Worm (Caenorhabditis elegans) whole organism, L1 larva: ENCODE data around the gene F36D3.5.

ENCODE experiments used
- C16A3.4 ChIP-seq: fragments of 150-350 bp; optimal IDR thresholded peaks from 2 replicates; lab custom pipeline; 2014; ENCODE audit warnings: missing biosample characterization, missing genetic modification characterization
- C34B4.2 ChIP-seq: sonication (generic microtip); optimal IDR thresholded peaks from 2 replicates; lab custom pipeline; 2017; ENCODE audit warnings: mild to moderate bottlenecking, missing genetic modification characterization, missing compliant biosample characterization
- F16B12.6 ChIP-seq: fragments of 150-350 bp; optimal IDR thresholded peaks from 2 replicates; lab custom pipeline; 2014; ENCODE audit warnings: missing biosample characterization, missing genetic modification characterization
- aha-1 ChIP-seq: fragments of 150-350 bp; optimal IDR thresholded peaks from 2 replicates; lab custom pipeline; 2014; ENCODE audit warnings: missing biosample characterization, missing genetic modification characterization
- alr-1 ChIP-seq: fragments of 200-800 bp; sonication (Bioruptor generic); optimal IDR thresholded peaks from 2 replicates; lab custom pipeline; 2018; ENCODE audit warnings: borderline replicate concordance, mild to moderate bottlenecking, missing genetic modification characterization, missing compliant biosample characterization
- aly-2 ChIP-seq: fragments of 150-350 bp; optimal IDR thresholded peaks from 2 replicates; lab custom pipeline; 2014; ENCODE audit warnings: missing biosample characterization, missing genetic modification characterization
- ceh-63 ChIP-seq: fragments of 200-800 bp; sonication (Bioruptor generic); optimal IDR thresholded peaks from 2 replicates; lab custom pipeline; 2018; ENCODE audit warnings: mild to moderate bottlenecking, missing genetic modification characterization, missing compliant biosample characterization
- ceh-82 ChIP-seq, 3 experiments: fragments of 150-350 bp in 1 of 3; sonication (generic microtip) in 2 of 3; optimal IDR thresholded peaks; 2 replicates each; lab custom pipeline; 2014 to 2017; ENCODE audit warnings: missing biosample characterization in 3 of 3, missing genetic modification characterization in 3 of 3
- ceh-88 ChIP-seq: fragments of 200-800 bp; sonication (Bioruptor generic); IDR thresholded peaks from 2 replicates; pipeline ENCODE4 v1.3.6; 2022; ENCODE audit warnings: missing genetic modification characterization, missing compliant biosample characterization
- dpl-1 ChIP-seq, 3 experiments: fragments of 150-350 bp in 2 of 3; sonication (generic microtip) in 1 of 3; optimal IDR thresholded peaks; 2 replicates each; lab custom pipeline; 2014 to 2017; ENCODE audit warnings: missing biosample characterization in 3 of 3, missing genetic modification characterization in 3 of 3, missing genetic modification reagents in 3 of 3
- efl-1 ChIP-seq, 4 experiments: fragments of 150-350 bp; optimal IDR thresholded peaks in 3 of 4; peaks in 1 of 4; 1 replicate in 1 of 4; 2 replicates in 3 of 4; lab custom pipeline; 2014; ENCODE audit warnings: missing biosample characterization in 2 of 4, missing genetic modification characterization in 2 of 4, missing genetic modification reagents in 2 of 4
- efl-3 ChIP-seq: fragments of 200-800 bp; sonication (Bioruptor generic); optimal IDR thresholded peaks from 2 replicates; lab custom pipeline; 2018; ENCODE audit warnings: mild to moderate bottlenecking, missing genetic modification characterization, missing compliant biosample characterization
- egl-13 ChIP-seq: sonication (generic microtip); optimal IDR thresholded peaks from 2 replicates; lab custom pipeline; 2016; ENCODE audit warnings: missing genotype, missing genetic modification reagents, missing genetic modification characterization, missing compliant biosample characterization
- egl-27 ChIP-seq, 2 experiments: fragments of 150-350 bp in 1 of 2; sonication (generic microtip); optimal IDR thresholded peaks; 3 replicates each; lab custom pipeline; 2017 to 2018; ENCODE audit warnings: missing biosample characterization in 2 of 2, missing genetic modification characterization in 2 of 2, missing genetic modification reagents in 2 of 2
- elt-2 ChIP-seq: sonication (generic microtip); optimal IDR thresholded peaks from 2 replicates; lab custom pipeline; 2016; ENCODE audit warnings: missing genetic modification characterization, mild to moderate bottlenecking, inconsistent platforms, missing compliant biosample characterization, missing genetic modification reagents
- elt-3 ChIP-seq, 6 experiments: fragments of 150-350 bp in 1 of 6; sonication (generic microtip); optimal IDR thresholded peaks; 2 replicates each; lab custom pipeline; 2017 to 2018; ENCODE audit warnings: missing biosample characterization in 6 of 6, missing genetic modification characterization in 6 of 6, inconsistent platforms in 1 of 6
- fkh-10 ChIP-seq: sonication (generic microtip); optimal IDR thresholded peaks from 2 replicates; lab custom pipeline; 2017; ENCODE audit warnings: missing biosample characterization, missing genetic modification reagents, missing genetic modification characterization
- fkh-8 ChIP-seq: sonication (generic microtip); optimal IDR thresholded peaks from 2 replicates; lab custom pipeline; 2016; ENCODE audit warnings: mild to moderate bottlenecking, missing genetic modification characterization, missing compliant biosample characterization
- grh-1 ChIP-seq: fragments of 200-800 bp; sonication (Bioruptor generic); IDR thresholded peaks from 2 replicates; pipeline ENCODE4 v1.3.6; 2022; ENCODE audit warnings: missing genetic modification reagents, missing genetic modification characterization, missing compliant biosample characterization
- hlh-4 ChIP-seq: sonication (generic microtip); optimal IDR thresholded peaks from 2 replicates; lab custom pipeline; 2016; ENCODE audit warnings: mild to moderate bottlenecking, missing genetic modification characterization, missing compliant biosample characterization
- hpl-2 ChIP-seq: fragments of 150-350 bp; optimal IDR thresholded peaks from 2 replicates; lab custom pipeline; 2014; ENCODE audit warnings: missing biosample characterization, missing genetic modification reagents, missing genetic modification characterization
- lin-13 ChIP-seq: fragments of 150-350 bp; optimal IDR thresholded peaks from 2 replicates; lab custom pipeline; 2014; ENCODE audit warnings: missing biosample characterization, missing genetic modification reagents, missing genetic modification characterization
- lin-14 ChIP-seq: fragments of 200-800 bp; sonication (Bioruptor generic); optimal IDR thresholded peaks from 2 replicates; lab custom pipeline; 2018; ENCODE audit warnings: mild to moderate bottlenecking, missing genetic modification characterization, moderate library complexity, missing compliant biosample characterization
- lin-35 ChIP-seq, 2 experiments: fragments of 150-350 bp; optimal IDR thresholded peaks; 2 replicates each; lab custom pipeline; 2014; ENCODE audit warnings: missing biosample characterization in 2 of 2, missing genetic modification characterization in 2 of 2, missing genetic modification reagents in 2 of 2
- lin-39 ChIP-seq: fragments of 150-350 bp; optimal IDR thresholded peaks from 2 replicates; lab custom pipeline; 2014; ENCODE audit warnings: missing biosample characterization, missing genetic modification reagents, missing genetic modification characterization
- mep-1 ChIP-seq: fragments of 150-350 bp; optimal IDR thresholded peaks from 2 replicates; lab custom pipeline; 2014; ENCODE audit warnings: missing biosample characterization, missing genetic modification characterization
- nhr-12 ChIP-seq: sonication (generic microtip); optimal IDR thresholded peaks from 2 replicates; lab custom pipeline; 2017; ENCODE audit warnings: missing biosample characterization, missing genetic modification characterization
- nhr-71 ChIP-seq: sonication (generic microtip); optimal IDR thresholded peaks from 2 replicates; lab custom pipeline; 2016; ENCODE audit warnings: mild to moderate bottlenecking, missing genetic modification characterization, moderate library complexity, missing compliant biosample characterization
- nhr-76 ChIP-seq: sonication (generic microtip); optimal IDR thresholded peaks from 2 replicates; lab custom pipeline; 2017; ENCODE audit warnings: missing biosample characterization, missing genetic modification characterization
- nhr-84 ChIP-seq: sonication (generic microtip); optimal IDR thresholded peaks from 2 replicates; lab custom pipeline; 2017; ENCODE audit warnings: missing biosample characterization, missing genetic modification characterization
- nhr-85 ChIP-seq: sonication (generic microtip); peaks from one replicate; lab custom pipeline; 2016; ENCODE audit warnings: missing genetic modification characterization, inconsistent platforms, missing compliant biosample characterization
- sox-4 ChIP-seq: sonication (generic microtip); optimal IDR thresholded peaks from 2 replicates; lab custom pipeline; 2016; ENCODE audit warnings: missing genetic modification characterization, missing compliant biosample characterization
- sptf-1 ChIP-seq: fragments of 150-350 bp; optimal IDR thresholded peaks from 2 replicates; lab custom pipeline; 2014; ENCODE audit warnings: missing biosample characterization, missing genetic modification characterization
- unc-98 ChIP-seq: fragments of 200-800 bp; sonication (Bioruptor generic); IDR thresholded peaks from 2 replicates; pipeline ENCODE4 v1.3.6; 2022; ENCODE audit warnings: missing genetic modification characterization, missing compliant biosample characterization
- vab-15 ChIP-seq: sonication (generic microtip); optimal IDR thresholded peaks from 2 replicates; lab custom pipeline; 2017; ENCODE audit warnings: missing genotype, mild to moderate bottlenecking, missing genetic modification characterization, missing compliant biosample characterization
- ztf-11 ChIP-seq, 2 experiments: sonication (generic microtip); optimal IDR thresholded peaks; 2 replicates each; lab custom pipeline; 2016 to 2017; ENCODE audit warnings: missing genetic modification characterization in 2 of 2, missing biosample characterization in 1 of 2, missing compliant biosample characterization in 1 of 2

The F36D3.5 gene

DNA sequence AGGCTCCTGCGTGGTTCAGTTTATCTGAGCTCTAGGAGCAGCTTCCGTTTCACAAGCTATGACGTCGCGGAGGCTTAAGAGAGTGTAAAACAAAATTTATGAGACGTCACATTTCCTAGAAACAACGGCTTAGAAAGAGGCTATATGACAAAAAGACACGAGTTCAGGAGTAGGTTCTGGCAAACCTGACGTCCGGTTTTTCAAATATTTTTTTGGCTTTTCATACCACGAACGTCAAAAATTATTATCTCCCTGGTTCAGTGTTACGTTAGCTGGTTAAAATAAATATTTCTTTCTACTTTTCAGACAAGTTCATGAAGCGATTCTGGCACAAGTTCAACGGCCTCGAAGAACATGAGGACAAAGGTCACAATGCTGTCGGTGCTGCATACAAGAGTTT, 12.8 kb upstream of the F36D3.5 start, which contains the start of gene F36D3.16:
Gene F36D3.16 (plus strand): TSS at position 301 of the 400 bp plus-strand sequence.
- TF ChIP-seq hlh-4 (tag; lab: Kevin White, UChicago) (no peak), nhr-12 (tag; lab: Kevin White, UChicago) (no peak), aha-1 (no peak), alr-1 (tag; lab: Kevin White, UChicago) (no peak), efl-3 (GFP tag; lab: Kevin White, UChicago) (no peak), unc-98 (GFP tag; lab: Robert Waterston, UW) (no peak)

DNA sequence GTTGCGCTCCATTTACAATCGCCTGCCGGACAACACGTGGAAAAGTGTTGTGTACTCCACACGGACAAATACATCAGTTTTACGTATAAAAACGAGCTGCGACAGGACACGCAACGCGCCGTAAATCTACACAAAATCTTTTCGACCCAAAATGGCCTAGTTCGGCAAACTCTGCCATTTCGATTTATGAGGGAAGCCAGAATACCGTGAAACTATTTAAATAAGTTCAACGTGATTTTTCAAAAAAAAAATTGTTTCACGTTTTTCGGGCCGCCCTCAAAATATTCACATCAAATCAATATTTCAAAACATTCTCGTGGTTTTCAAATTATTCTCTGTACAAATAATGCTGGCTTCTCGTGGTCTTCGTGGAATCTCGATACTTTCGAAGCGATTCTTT, 11.8 kb upstream of the F36D3.5 start, which contains the start of gene F36D3.8:
Gene F36D3.8 (plus strand): TSS at position 301 of the 400 bp plus-strand sequence.
- TF ChIP-seq efl-1 (optimal IDR thresholded peaks at IDR 0.05; lab: Kevin White, UChicago) (no peak), efl-1 (GFP tag; optimal IDR thresholded peaks at IDR 0.05 in 1 of 2; lab: Kevin White, UChicago) (peak in 1 of 2 experiments; percentile 85), fkh-8 (tag; lab: Kevin White, UChicago) (no peak), nhr-84 (no peak), hpl-2 (GFP tag; lab: Kevin White, UChicago) (no peak), sox-4 (no peak)

DNA sequence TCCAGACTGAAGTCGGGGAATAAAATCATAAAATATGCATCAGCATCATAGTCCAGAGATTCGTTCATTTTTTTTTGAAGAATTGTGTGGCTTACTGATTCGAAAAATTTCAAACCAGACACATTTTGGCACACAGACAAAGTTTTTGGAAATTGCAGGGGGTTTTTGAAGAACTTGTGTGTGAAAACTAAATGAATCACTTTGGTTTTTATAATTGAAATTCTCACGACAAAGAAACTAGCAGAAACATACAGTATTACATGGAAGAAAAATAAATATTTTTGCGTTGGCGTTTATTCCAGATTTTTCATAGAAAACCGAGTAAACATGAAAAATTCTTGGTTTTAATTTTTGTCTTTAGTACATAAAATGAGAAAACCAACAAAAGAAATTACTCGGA, 7.2 kb upstream of the F36D3.5 start, which contains the start of gene srw-34:
Gene srw-34 (minus strand): TSS at position 101 of the 400 bp plus-strand sequence.
- no peak for TF ChIP-seq lin-39 (tag; lab: Kevin White, UChicago)

DNA sequence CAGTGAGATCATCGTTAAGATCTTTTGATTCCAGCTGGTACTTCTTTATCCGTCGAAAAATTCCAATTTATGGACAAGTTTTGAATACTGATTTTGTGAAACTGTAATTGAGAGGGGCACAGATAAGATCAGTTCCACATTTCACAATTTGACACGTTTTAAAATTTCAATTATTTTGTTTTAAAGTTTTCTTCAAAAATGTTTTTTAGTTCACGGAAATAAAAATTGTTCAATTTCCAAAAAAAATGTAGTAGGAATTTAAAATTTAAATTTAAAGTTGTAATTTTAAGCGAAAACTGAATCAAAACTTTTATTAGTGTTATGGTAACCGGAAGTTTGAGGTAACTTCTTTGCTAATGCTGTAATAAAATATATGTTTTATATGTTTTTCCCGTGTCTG, 2.6 kb upstream of the F36D3.5 start, which contains the start of gene F36D3.4:
Gene F36D3.4 (minus strand): TSS at position 101 of the 400 bp plus-strand sequence.
- TF ChIP-seq vab-15 (no peak), C16A3.4 (tag; lab: Kevin White, UChicago) (no peak), egl-13 (tag; lab: Kevin White, UChicago) (no peak), ceh-82 (tag; optimal IDR thresholded peaks at IDR 0.05; lab: Kevin White, UChicago) (no peak), efl-1 (optimal IDR thresholded peaks at IDR 0.05; lab: Kevin White, UChicago) (no peak), efl-1 (GFP tag; optimal IDR thresholded peaks at IDR 0.05 in 1 of 2; lab: Kevin White, UChicago) (no peak), C34B4.2 (tag; lab: Kevin White, UChicago) (no peak), ztf-11 (tag; optimal IDR thresholded peaks at IDR 0.05; lab: Kevin White, UChicago) (no peak), elt-3 (tag; optimal IDR thresholded peaks at IDR 0.05; lab: Kevin White, UChicago) (no peak), lin-13 (no peak), lin-39 (tag; lab: Kevin White, UChicago) (no peak), fkh-10 (GFP tag; lab: Kevin White, UChicago) (no peak), ceh-63 (GFP tag; lab: Kevin White, UChicago) (no peak), dpl-1 (GFP tag; optimal IDR thresholded peaks at IDR 0.05; lab: Kevin White, UChicago) (no peak)

DNA sequence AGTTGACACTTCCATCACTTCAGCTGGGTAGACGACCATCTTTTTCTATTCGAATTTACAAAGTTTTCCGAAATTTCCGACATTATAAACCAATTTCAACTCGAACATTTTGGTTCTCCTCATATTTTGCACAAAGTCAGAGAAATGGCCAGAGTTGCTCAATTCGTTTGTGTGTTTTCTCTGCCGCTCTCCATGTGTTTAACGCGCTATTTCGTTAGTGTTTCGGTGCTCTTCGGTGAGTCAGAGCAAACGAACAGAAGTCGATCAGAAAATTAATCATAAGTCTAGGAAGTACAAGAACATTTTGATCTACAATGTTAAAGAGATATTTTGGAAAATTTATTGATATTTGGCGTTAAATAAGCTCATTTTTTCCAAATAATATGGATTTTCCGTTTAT, 6.4 kb downstream of the F36D3.5 start, which contains the start of gene srr-3:
Gene srr-3 (minus strand): TSS at position 101 of the 400 bp plus-strand sequence.
- TF ChIP-seq mep-1 (tag; lab: Kevin White, UChicago) (no peak), efl-1 (optimal IDR thresholded peaks at IDR 0.05; lab: Kevin White, UChicago) (no peak), efl-1 (GFP tag; optimal IDR thresholded peaks at IDR 0.05 in 1 of 2; lab: Kevin White, UChicago) (no peak), nhr-85 (tag; lab: Kevin White, UChicago) (no peak), aly-2 (no peak), elt-2 (tag; lab: Kevin White, UChicago) (no peak), grh-1 (GFP tag; lab: Robert Waterston, UW) (no peak), hpl-2 (GFP tag; lab: Kevin White, UChicago) (no peak), ceh-88 (no peak), egl-27 (tag; optimal IDR thresholded peaks at IDR 0.05; lab: Kevin White, UChicago) (no peak), fkh-10 (GFP tag; lab: Kevin White, UChicago) (no peak), nhr-76 (tag; lab: Kevin White, UChicago) (no peak), F16B12.6 (tag; lab: Kevin White, UChicago) (no peak), nhr-71 (no peak), sptf-1 (tag; lab: Kevin White, UChicago) (no peak), lin-35 (GFP tag; optimal IDR thresholded peaks at IDR 0.05; lab: Kevin White, UChicago) (no peak), lin-14 (GFP tag; lab: Kevin White, UChicago) (no peak)
